Worm (Caenorhabditis elegans): Measurements from ENCODE around the gene aak-1.

- TF ChIP-seq him-1 (tag; optimal IDR thresholded peaks at IDR 0.05) (no peak), W03F9.2 (tag; optimal IDR thresholded peaks at IDR 0.05) (no peak), dao-5 (tag; optimal IDR thresholded peaks at IDR 0.05) (no peak)
Observed at ce11 chrIII:8712968-8713367, 47.9 kb downstream of the aak-1 start.
